Worm (Caenorhabditis elegans) whole organism, midembryonic: Measurements from ENCODE around the gene zim-2.

Experiments used
- med-1 ChIP-seq: sonication (generic microtip); optimal IDR thresholded peaks from 2 replicates; lab custom pipeline; 2017; ENCODE audit warnings: missing genetic modification characterization, mild to moderate bottlenecking, missing compliant biosample characterization, antibody characterized with exemption, missing genetic modification reagents; ENCODE audit not compliant: insufficient read depth
- ref-1 ChIP-seq: fragments of 200-800 bp; sonication (Bioruptor generic); conservative IDR thresholded peaks from 2 replicates; pipeline ENCODE4 v1.3.6; 2022; ENCODE audit warnings: missing genetic modification reagents, missing genetic modification characterization, missing compliant biosample characterization
- ztf-23 ChIP-seq: fragments of 200-800 bp; sonication (Bioruptor generic); IDR thresholded peaks from 2 replicates; pipeline ENCODE4 v1.3.6; 2022; ENCODE audit warnings: missing genetic modification reagents, missing genetic modification characterization, missing compliant biosample characterization
- ztf-29 ChIP-seq: fragments of 200-800 bp; sonication (Bioruptor generic); IDR thresholded peaks from 2 replicates; pipeline ENCODE4 v1.3.6; 2022; ENCODE audit warnings: missing genetic modification reagents, missing genetic modification characterization, missing compliant biosample characterization

ce11 chrIV:10533639-10534038 is 21.4 kb upstream of the zim-2 start, which contains the start of gene T07G12.3:
- TF ChIP-seq ref-1 (GFP tag; lab: Robert Waterston, UW) (no peak), med-1 (no peak), ztf-23 (GFP tag; lab: Robert Waterston, UW) (no peak), ztf-29 (GFP tag; lab: Robert Waterston, UW) (no peak)
